Worm (Caenorhabditis elegans) whole organism, late embryonic: ENCODE measurements around the gene ddl-1.

Experiments used
- Y22D7AL.16 ChIP-seq: sonication (generic microtip); optimal IDR thresholded peaks from 2 replicates; lab custom pipeline; 2016; ENCODE audit warnings: missing genetic modification characterization, missing compliant biosample characterization
- ama-1 ChIP-seq: fragments of 150-350 bp; optimal IDR thresholded peaks from 2 replicates; lab custom pipeline; 2014
- ceh-9 ChIP-seq: sonication (generic microtip); optimal IDR thresholded peaks from 2 replicates; lab custom pipeline; 2016; ENCODE audit warnings: mild to moderate bottlenecking, missing genetic modification characterization, inconsistent platforms, missing compliant biosample characterization
- dve-1 ChIP-seq: sonication (generic microtip); optimal IDR thresholded peaks from 2 replicates; lab custom pipeline; 2017; ENCODE audit warnings: antibody characterized with exemption, mild to moderate bottlenecking, missing genetic modification characterization, missing compliant biosample characterization
- hlh-15 ChIP-seq: sonication (generic microtip); optimal IDR thresholded peaks from 2 replicates; lab custom pipeline; 2016; ENCODE audit warnings: missing genetic modification characterization, missing compliant biosample characterization
- nhr-11 ChIP-seq: fragments of 150-350 bp; optimal IDR thresholded peaks from 2 replicates; lab custom pipeline; 2014; ENCODE audit warnings: missing biosample characterization, missing genetic modification characterization
- nhr-232 ChIP-seq: sonication (generic microtip); optimal IDR thresholded peaks from 2 replicates; lab custom pipeline; 2016; ENCODE audit warnings: missing genetic modification characterization, missing compliant biosample characterization
- pha-2 ChIP-seq: sonication (generic microtip); optimal IDR thresholded peaks from 2 replicates; lab custom pipeline; 2017; ENCODE audit warnings: mild to moderate bottlenecking, missing genetic modification characterization, missing compliant biosample characterization
- pha-4 ChIP-seq: fragments of 150-350 bp; optimal IDR thresholded peaks from 2 replicates; lab custom pipeline; 2018; ENCODE audit warnings: missing biosample characterization, missing genetic modification reagents, missing genetic modification characterization

- TF ChIP-seq ceh-9: no peak
- TF ChIP-seq dve-1 (tag; lab: Kevin White, UChicago): no peak
- TF ChIP-seq ama-1: no peak
- TF ChIP-seq nhr-11 (tag; lab: Kevin White, UChicago): no peak
- no peak for TF ChIP-seq pha-2 (tag; lab: Kevin White, UChicago)
- TF ChIP-seq nhr-232 (tag; lab: Kevin White, UChicago): no peak
- no peak for TF ChIP-seq Y22D7AL.16 (tag; lab: Kevin White, UChicago)
- no peak for TF ChIP-seq hlh-15
- TF ChIP-seq pha-4 (tag; lab: Kevin White, UChicago): no peak
Observed at ce11 chrII:5691216-5691771, 43.1 kb upstream of the ddl-1 start, which contains the start of the genes ndub-5 and eif-2D.
